Worm (Caenorhabditis elegans): ENCODE data around the gene D2007.1.

- TF ChIP-seq sptf-2 (GFP tag; optimal IDR thresholded peaks at IDR 0.05) (no peak), ztf-25 (GFP tag; IDR thresholded peaks at IDR 0.05) (no peak), him-1 (tag; optimal IDR thresholded peaks at IDR 0.05) (no peak), let-526 (GFP tag; IDR thresholded peaks at IDR 0.05) (no peak)
Observed at ce11 chrIII:8158140-8158786, 3.0 kb downstream of the D2007.1 start, which contains the start of gene atg-13.
